Worm (Caenorhabditis elegans) whole organism, L1 larva: Measurements from ENCODE around the gene K05F1.6.

Experiments
- F16B12.6 ChIP-seq: fragments of 150-350 bp; optimal IDR thresholded peaks from 2 replicates; lab custom pipeline; 2014; ENCODE audit warnings: missing biosample characterization, missing genetic modification characterization
- efl-1 ChIP-seq, 4 experiments: fragments of 150-350 bp; optimal IDR thresholded peaks in 3 of 4; peaks in 1 of 4; 1 replicate in 1 of 4; 2 replicates in 3 of 4; lab custom pipeline; 2014; ENCODE audit warnings: missing biosample characterization in 2 of 4, missing genetic modification characterization in 2 of 4, missing genetic modification reagents in 2 of 4
- egl-13 ChIP-seq: sonication (generic microtip); optimal IDR thresholded peaks from 2 replicates; lab custom pipeline; 2016; ENCODE audit warnings: missing genotype, missing genetic modification reagents, missing genetic modification characterization, missing compliant biosample characterization
- fos-1 ChIP-seq: fragments of 150-350 bp; optimal IDR thresholded peaks from 2 replicates; lab custom pipeline; 2014; ENCODE audit warnings: missing biosample characterization, missing genetic modification characterization
- lin-15B ChIP-seq: fragments of 150-350 bp; sonication (generic microtip); optimal IDR thresholded peaks from 3 replicates; lab custom pipeline; 2014; ENCODE audit warnings: missing biosample characterization, missing genetic modification characterization
- nhr-12 ChIP-seq: sonication (generic microtip); optimal IDR thresholded peaks from 2 replicates; lab custom pipeline; 2017; ENCODE audit warnings: missing biosample characterization, missing genetic modification characterization
- nhr-77 ChIP-seq: fragments of 150-350 bp; optimal IDR thresholded peaks from 2 replicates; lab custom pipeline; 2014; ENCODE audit warnings: missing biosample characterization, missing genetic modification characterization
- skn-1 ChIP-seq: fragments of 150-350 bp; optimal IDR thresholded peaks from 2 replicates; lab custom pipeline; 2014; ENCODE audit warnings: missing biosample characterization, missing genetic modification characterization
- sptf-1 ChIP-seq: fragments of 150-350 bp; optimal IDR thresholded peaks from 2 replicates; lab custom pipeline; 2014; ENCODE audit warnings: missing biosample characterization, missing genetic modification characterization
- unc-62 ChIP-seq: fragments of 150-350 bp; optimal IDR thresholded peaks from 2 replicates; lab custom pipeline; 2014; ENCODE audit warnings: missing biosample characterization, missing genetic modification reagents, missing genetic modification characterization

DNA sequence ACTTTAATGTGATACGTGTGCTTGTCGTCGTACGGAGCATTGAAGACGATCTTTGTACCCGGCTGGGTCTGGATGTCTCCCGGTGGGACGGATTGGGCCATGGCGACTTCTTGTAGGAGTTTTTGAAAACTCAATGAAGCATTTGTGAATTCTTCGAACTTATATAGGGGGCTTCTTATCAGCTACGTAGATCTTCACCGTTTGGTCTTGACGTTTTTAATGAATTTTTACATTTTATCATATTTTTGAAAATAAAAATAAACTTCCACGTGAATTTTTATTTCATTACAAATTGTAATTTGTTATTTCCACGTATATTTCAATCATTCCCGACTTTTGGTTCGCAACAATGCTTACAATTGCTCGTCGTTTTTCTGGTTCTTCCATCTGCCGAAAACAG, 27.9 kb downstream of the K05F1.6 start, which contains the start of the genes msp-64 and ZK1248.5:
- TF ChIP-seq lin-15B (no peak), nhr-77 (tag; lab: Kevin White, UChicago) (no peak), nhr-12 (tag; lab: Kevin White, UChicago) (no peak), egl-13 (tag; lab: Kevin White, UChicago) (no peak), skn-1 (tag; lab: Kevin White, UChicago) (no peak), unc-62 (GFP tag; lab: Kevin White, UChicago) (no peak), F16B12.6 (tag; lab: Kevin White, UChicago) (no peak), fos-1 (no peak), sptf-1 (tag; lab: Kevin White, UChicago) (no peak), efl-1 (optimal IDR thresholded peaks at IDR 0.05; lab: Kevin White, UChicago) (no peak), efl-1 (GFP tag; optimal IDR thresholded peaks at IDR 0.05 in 1 of 2; lab: Kevin White, UChicago) (no peak)
